Worm (Caenorhabditis elegans) whole organism, L1 larva: Measurements from ENCODE around the gene srw-1.

Experiments used
- aha-1 ChIP-seq: fragments of 150-350 bp; optimal IDR thresholded peaks from 2 replicates; lab custom pipeline; 2014; ENCODE audit warnings: missing biosample characterization, missing genetic modification characterization
- aly-2 ChIP-seq: fragments of 150-350 bp; optimal IDR thresholded peaks from 2 replicates; lab custom pipeline; 2014; ENCODE audit warnings: missing biosample characterization, missing genetic modification characterization
- ces-1 ChIP-seq: fragments of 150-350 bp; optimal IDR thresholded peaks from 2 replicates; lab custom pipeline; 2014; ENCODE audit warnings: missing biosample characterization, missing genetic modification reagents, missing genetic modification characterization
- lin-39 ChIP-seq: fragments of 150-350 bp; optimal IDR thresholded peaks from 2 replicates; lab custom pipeline; 2014; ENCODE audit warnings: missing biosample characterization, missing genetic modification reagents, missing genetic modification characterization
- nhr-237 ChIP-seq: fragments of 150-350 bp; optimal IDR thresholded peaks from 2 replicates; lab custom pipeline; 2014; ENCODE audit warnings: missing biosample characterization, missing genetic modification characterization
- nhr-77 ChIP-seq: fragments of 150-350 bp; optimal IDR thresholded peaks from 2 replicates; lab custom pipeline; 2014; ENCODE audit warnings: missing biosample characterization, missing genetic modification characterization
- snpc-4 ChIP-seq: fragments of 150-350 bp; optimal IDR thresholded peaks from 2 replicates; lab custom pipeline; 2014; ENCODE audit warnings: missing biosample characterization, missing genetic modification characterization
- snu-23 ChIP-seq: sonication (generic microtip); optimal IDR thresholded peaks from 2 replicates; lab custom pipeline; 2016; ENCODE audit warnings: missing genetic modification characterization, missing compliant biosample characterization
- tlp-1 ChIP-seq: fragments of 150-350 bp; optimal IDR thresholded peaks from 2 replicates; lab custom pipeline; 2014; ENCODE audit warnings: missing biosample characterization, missing genetic modification characterization

- TF ChIP-seq aly-2, result no peak
- no peak for TF ChIP-seq tlp-1 (tag; lab: Kevin White, UChicago)
- TF ChIP-seq aha-1 (tag; lab: Kevin White, UChicago), result no peak
- TF ChIP-seq snpc-4, result no peak
- TF ChIP-seq ces-1 (GFP tag; lab: Kevin White, UChicago), result no peak
- no peak for TF ChIP-seq snu-23 (GFP tag; lab: Kevin White, UChicago)
- no peak for TF ChIP-seq nhr-77 (tag; lab: Kevin White, UChicago)
- no peak for TF ChIP-seq nhr-237
- TF ChIP-seq lin-39 (tag; lab: Kevin White, UChicago), result no peak
Observed at ce11 chrV:15244456-15244855, 46.4 kb downstream of the srw-1 start, which contains the start of gene kin-30.
